Worm (Caenorhabditis elegans) whole organism, midembryonic: ENCODE data around the gene twk-5.
"Not testable (repeated sequence)": the region's sequence is repeated elsewhere in the genome, so short reads cannot be mapped to it uniquely, and the experiment has no call there.

Experiments used
- T22C8.4 ChIP-seq: fragments of 200-800 bp; sonication (Bioruptor generic); IDR thresholded peaks from 2 replicates; pipeline ENCODE4 v1.3.6; 2022; ENCODE audit warnings: missing genetic modification characterization, missing compliant biosample characterization
- cog-1 ChIP-seq: sonication (generic microtip); optimal IDR thresholded peaks from 2 replicates; lab custom pipeline; 2016; ENCODE audit warnings: missing genetic modification characterization, missing compliant biosample characterization
- flt-1 ChIP-seq: fragments of 200-800 bp; sonication (Bioruptor generic); IDR thresholded peaks from 2 replicates; pipeline ENCODE4 v1.3.6; 2022; ENCODE audit warnings: missing genetic modification characterization, missing compliant biosample characterization
- klf-2 ChIP-seq: fragments of 200-800 bp; sonication (Bioruptor generic); conservative IDR thresholded peaks from 2 replicates; pipeline ENCODE4 v1.3.6; 2022; ENCODE audit warnings: missing genetic modification reagents, missing genetic modification characterization, missing compliant biosample characterization
- med-1 ChIP-seq: sonication (generic microtip); optimal IDR thresholded peaks from 2 replicates; lab custom pipeline; 2017; ENCODE audit warnings: missing genetic modification characterization, mild to moderate bottlenecking, missing compliant biosample characterization, antibody characterized with exemption, missing genetic modification reagents; ENCODE audit not compliant: insufficient read depth
- ref-1 ChIP-seq: fragments of 200-800 bp; sonication (Bioruptor generic); conservative IDR thresholded peaks from 2 replicates; pipeline ENCODE4 v1.3.6; 2022; ENCODE audit warnings: missing genetic modification reagents, missing genetic modification characterization, missing compliant biosample characterization
- tab-1 ChIP-seq: fragments of 200-800 bp; sonication (Bioruptor generic); IDR thresholded peaks from 2 replicates; pipeline ENCODE4 v1.3.6; 2022; ENCODE audit warnings: missing genetic modification characterization, missing compliant biosample characterization
- ztf-23 ChIP-seq: fragments of 200-800 bp; sonication (Bioruptor generic); IDR thresholded peaks from 2 replicates; pipeline ENCODE4 v1.3.6; 2022; ENCODE audit warnings: missing genetic modification reagents, missing genetic modification characterization, missing compliant biosample characterization
- ztf-29 ChIP-seq: fragments of 200-800 bp; sonication (Bioruptor generic); IDR thresholded peaks from 2 replicates; pipeline ENCODE4 v1.3.6; 2022; ENCODE audit warnings: missing genetic modification reagents, missing genetic modification characterization, missing compliant biosample characterization

Gene twk-5

DNA sequence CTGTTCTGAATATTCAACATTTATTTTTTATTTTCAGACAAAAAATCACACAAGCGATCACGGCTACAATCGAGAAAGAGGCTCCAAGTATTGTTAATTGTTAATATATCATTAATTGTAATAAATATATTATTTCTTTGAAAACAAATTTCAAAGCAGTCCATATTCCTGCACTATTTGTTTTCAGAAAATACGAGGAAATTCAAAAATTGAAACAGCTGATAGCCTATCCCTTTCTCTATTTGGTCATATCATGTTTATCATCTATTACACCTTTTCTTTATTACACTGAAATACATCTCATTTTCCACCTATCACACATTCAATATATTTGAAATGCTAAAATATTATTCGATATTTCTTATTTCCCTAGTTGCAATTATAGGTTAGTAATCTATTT, 40.1 kb downstream of the twk-5 start, which contains the start of gene W02B12.13:
TSS of gene W02B12.13 (plus strand) at position 301 of the 400 bp plus-strand sequence.
- no peak for TF ChIP-seq klf-2 (GFP tag; lab: Robert Waterston, UW)
- TF ChIP-seq tab-1: no peak
- no peak for TF ChIP-seq cog-1 (tag; lab: Kevin White, UChicago)
- no peak for TF ChIP-seq ref-1 (GFP tag; lab: Robert Waterston, UW)
- TF ChIP-seq flt-1 (GFP tag; lab: Robert Waterston, UW): no peak
- TF ChIP-seq T22C8.4 (GFP tag; lab: Robert Waterston, UW): no peak
- TF ChIP-seq med-1 (GFP tag; lab: Kevin White, UChicago): no peak
- TF ChIP-seq ztf-29 (GFP tag; lab: Robert Waterston, UW): no peak
- TF ChIP-seq ztf-23 (GFP tag; lab: Robert Waterston, UW): no peak

DNA sequence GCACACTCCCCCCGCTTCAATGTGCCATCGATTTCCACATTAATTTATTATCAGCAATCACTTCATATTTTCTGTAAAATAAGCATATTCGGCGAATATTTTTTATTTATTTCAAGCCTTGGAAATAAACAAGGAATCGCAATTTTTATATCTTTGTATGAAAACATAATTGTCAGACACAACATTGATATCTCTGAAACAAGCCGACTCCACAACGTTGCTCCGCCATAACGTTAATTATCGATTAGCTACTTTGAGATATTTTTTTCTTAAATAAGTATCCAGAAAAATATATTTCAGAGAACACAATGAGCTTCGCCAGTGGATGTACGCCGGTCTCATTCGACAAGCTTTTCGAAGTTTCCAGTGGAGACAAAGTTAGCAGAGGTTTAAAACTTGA, 41.2 kb downstream of the twk-5 start, which contains the start of gene adbp-1:
TSS of gene adbp-1 (plus strand) at position 301 of the 400 bp plus-strand sequence.
- TF ChIP-seq T22C8.4 (GFP tag; lab: Robert Waterston, UW): no peak

DNA sequence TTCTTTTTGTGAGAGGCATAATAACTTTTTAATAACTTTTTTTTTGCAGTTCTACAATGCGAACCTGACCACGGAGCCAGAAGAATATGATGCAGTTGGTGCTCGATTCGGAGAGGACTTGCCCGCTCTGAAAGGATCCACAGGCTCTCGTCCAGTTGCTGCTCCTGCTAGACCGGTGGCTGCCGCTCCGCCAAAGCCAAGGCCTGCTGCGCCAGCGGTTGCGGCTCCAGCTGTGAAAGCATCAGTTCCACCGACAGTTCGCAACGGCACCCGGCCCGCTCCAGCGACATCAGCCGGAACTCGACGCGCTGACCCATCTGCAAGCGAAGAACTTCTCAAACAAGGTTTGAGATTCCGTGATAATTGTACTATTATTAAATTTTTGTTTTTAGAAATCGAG, 42.0 kb downstream of the twk-5 start:
- TF ChIP-seq ztf-29 (GFP tag; lab: Robert Waterston, UW) (no peak), ref-1 (GFP tag; lab: Robert Waterston, UW) (no peak), med-1 (GFP tag; lab: Kevin White, UChicago) (no peak), ztf-23 (GFP tag; lab: Robert Waterston, UW) (no peak), T22C8.4 (GFP tag; lab: Robert Waterston, UW) (no peak), cog-1 (tag; lab: Kevin White, UChicago) (no peak), klf-2 (GFP tag; lab: Robert Waterston, UW) (no peak), tab-1 (no peak), flt-1 (GFP tag; lab: Robert Waterston, UW) (no peak)

DNA sequence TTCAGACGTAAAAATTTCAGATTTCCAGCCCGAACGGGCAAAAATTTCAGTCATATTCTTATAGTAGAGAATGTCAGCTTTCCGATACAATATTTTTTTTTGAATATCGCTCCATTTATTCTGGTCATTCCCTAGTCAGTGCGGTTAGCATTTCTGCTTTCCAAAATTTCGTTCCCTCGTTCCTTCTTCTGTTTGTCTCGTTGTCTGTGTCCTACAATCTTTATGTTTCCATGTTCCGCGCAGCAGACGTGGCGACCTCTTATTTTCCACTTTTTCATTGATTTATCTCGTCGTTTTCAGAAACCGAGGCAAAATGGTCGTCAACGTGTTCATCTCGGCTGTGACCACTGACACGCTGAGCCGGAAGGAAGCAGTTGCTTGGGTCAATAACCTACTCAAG, 42.7 kb downstream of the twk-5 start, which contains the start of gene ebp-2:
TSS of gene ebp-2 (plus strand) at position 301 of the 400 bp plus-strand sequence.
- TF ChIP-seq flt-1 (GFP tag; lab: Robert Waterston, UW); cog-1 (tag; lab: Kevin White, UChicago); klf-2 (GFP tag; lab: Robert Waterston, UW): not testable (repeated sequence)

DNA sequence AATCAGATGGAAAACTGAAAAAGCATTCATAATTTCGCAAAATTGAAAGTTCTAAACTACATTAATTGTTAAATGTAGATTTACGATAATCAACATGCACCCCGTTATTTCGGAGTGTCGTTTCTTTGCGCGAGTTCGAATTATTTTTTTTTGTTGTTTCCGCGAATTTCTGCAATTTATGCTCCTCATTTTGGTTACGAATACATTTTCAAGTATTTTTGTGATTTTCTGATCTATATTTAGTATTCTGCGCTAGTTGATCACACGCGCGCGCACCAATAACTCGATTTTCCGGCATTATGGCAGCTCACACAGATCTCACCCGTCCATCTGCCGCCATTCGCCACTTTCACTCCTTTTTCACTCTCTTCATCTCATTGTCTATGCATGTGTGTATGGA, 44.8 kb downstream of the twk-5 start, which contains the start of gene VW02B12L.2:
TSS of gene VW02B12L.2 (minus strand) at position 65 of the 400 bp plus-strand sequence.
- peak; percentile 16 for TF ChIP-seq cog-1 (tag; lab: Kevin White, UChicago)
- no peak for TF ChIP-seq T22C8.4 (GFP tag; lab: Robert Waterston, UW)
- no peak for TF ChIP-seq klf-2 (GFP tag; lab: Robert Waterston, UW)
- TF ChIP-seq ref-1 (GFP tag; lab: Robert Waterston, UW): no peak
- no peak for TF ChIP-seq tab-1
- no peak for TF ChIP-seq ztf-23 (GFP tag; lab: Robert Waterston, UW)
- TF ChIP-seq med-1 (GFP tag; lab: Kevin White, UChicago): no peak

DNA sequence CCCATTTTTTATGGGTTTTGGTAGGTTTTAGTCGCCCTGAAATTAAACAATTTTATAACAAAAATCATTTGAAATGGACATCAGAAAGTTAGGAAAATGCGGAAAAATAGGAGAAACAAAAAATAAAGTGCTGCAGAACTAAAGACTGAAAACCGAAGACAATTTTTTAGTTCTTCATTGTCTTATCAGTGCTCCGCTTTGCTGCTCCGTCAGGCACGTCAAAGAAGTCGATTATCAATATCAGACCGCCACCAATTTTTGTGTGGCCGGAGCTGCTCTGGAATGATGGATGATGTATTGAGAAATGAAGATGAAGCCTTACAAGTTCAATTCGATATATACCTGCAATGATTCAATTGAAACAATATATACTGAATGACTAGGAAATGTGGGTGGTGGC, 46.7 kb downstream of the twk-5 start, which contains the start of gene vha-6:
TSS of gene vha-6 (minus strand) at position 36 of the 400 bp plus-strand sequence.
- TF ChIP-seq ztf-29 (GFP tag; lab: Robert Waterston, UW) (no peak), ztf-23 (GFP tag; lab: Robert Waterston, UW) (no peak), med-1 (GFP tag; lab: Kevin White, UChicago) (no peak), cog-1 (tag; lab: Kevin White, UChicago) (no peak), ref-1 (GFP tag; lab: Robert Waterston, UW) (no peak), flt-1 (GFP tag; lab: Robert Waterston, UW) (no peak), klf-2 (GFP tag; lab: Robert Waterston, UW) (no peak), T22C8.4 (GFP tag; lab: Robert Waterston, UW) (no peak), tab-1 (no peak)

DNA sequence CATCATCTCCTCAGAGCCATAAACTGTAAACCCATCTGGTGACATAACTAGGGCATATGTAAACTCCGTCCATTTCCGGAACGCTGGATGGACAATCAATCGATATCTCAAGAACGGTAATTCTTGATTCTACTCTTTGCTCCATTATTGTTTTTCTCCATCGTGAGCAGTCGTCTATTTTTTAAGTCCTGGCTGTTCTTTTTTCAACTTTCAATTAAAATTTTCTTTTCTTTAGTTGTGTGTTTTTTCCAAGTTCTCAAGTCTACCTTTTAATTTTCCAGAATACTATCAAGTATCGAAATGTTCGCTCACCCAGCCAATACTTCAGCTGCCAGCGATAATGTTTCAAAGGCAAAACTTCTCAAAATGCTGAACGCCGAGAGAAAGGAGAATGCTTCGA, 51.2 kb downstream of the twk-5 start, which contains the start of gene C05D12.5:
TSS of gene C05D12.5 (plus strand) at position 301 of the 400 bp plus-strand sequence.
- no peak for TF ChIP-seq ztf-29 (GFP tag; lab: Robert Waterston, UW)
- no peak for TF ChIP-seq ref-1 (GFP tag; lab: Robert Waterston, UW)
- no peak for TF ChIP-seq T22C8.4 (GFP tag; lab: Robert Waterston, UW)
- TF ChIP-seq cog-1 (tag; lab: Kevin White, UChicago): no peak
- no peak for TF ChIP-seq ztf-23 (GFP tag; lab: Robert Waterston, UW)
- no peak for TF ChIP-seq klf-2 (GFP tag; lab: Robert Waterston, UW)
- TF ChIP-seq med-1 (GFP tag; lab: Kevin White, UChicago): no peak
- no peak for TF ChIP-seq tab-1
